Worm (Caenorhabditis elegans) whole organism, L1 larva: ENCODE measurements around the gene dcaf-13.

Experiments
- fkh-8 ChIP-seq: sonication (generic microtip); optimal IDR thresholded peaks from 2 replicates; lab custom pipeline; 2016; ENCODE audit warnings: mild to moderate bottlenecking, missing genetic modification characterization, missing compliant biosample characterization
- pag-3 ChIP-seq: sonication (generic microtip); optimal IDR thresholded peaks from 2 replicates; lab custom pipeline; 2017; ENCODE audit warnings: missing genetic modification characterization, mild to moderate bottlenecking, missing compliant biosample characterization, antibody characterized with exemption, borderline replicate concordance; ENCODE audit not compliant: insufficient read depth
- snpc-4 ChIP-seq: fragments of 150-350 bp; optimal IDR thresholded peaks from 2 replicates; lab custom pipeline; 2014; ENCODE audit warnings: missing biosample characterization, missing genetic modification characterization
- ztf-11 ChIP-seq, 2 experiments: sonication (generic microtip); optimal IDR thresholded peaks; 2 replicates each; lab custom pipeline; 2016 to 2017; ENCODE audit warnings: missing genetic modification characterization in 2 of 2, missing biosample characterization in 1 of 2, missing compliant biosample characterization in 1 of 2

DNA sequence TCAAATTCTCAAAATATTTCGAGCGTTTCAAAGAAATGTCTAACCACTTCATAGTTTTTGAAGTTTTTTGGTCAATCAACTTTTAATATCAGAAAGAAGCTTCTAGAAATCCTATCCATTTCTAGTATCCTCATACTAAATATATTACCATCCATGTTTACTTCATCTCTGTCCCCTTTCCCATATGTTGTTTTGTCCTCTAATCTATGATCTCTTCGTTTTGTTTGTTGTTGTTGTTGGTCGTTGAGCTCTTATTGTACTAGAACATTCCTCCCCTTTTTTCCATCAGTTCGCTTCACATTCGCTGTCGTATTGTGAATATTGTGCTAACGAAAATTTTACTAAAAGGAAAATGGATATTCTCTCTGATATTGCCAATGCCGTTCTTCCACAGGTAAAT is 7.4 kb downstream of the dcaf-13 start, which contains the start of gene sod-5:
- no peak for TF ChIP-seq fkh-8 (tag; lab: Kevin White, UChicago)
- no peak for TF ChIP-seq ztf-11 (tag; optimal IDR thresholded peaks at IDR 0.05; lab: Kevin White, UChicago)
- no peak for TF ChIP-seq pag-3 (tag; lab: Kevin White, UChicago)
- no peak for TF ChIP-seq snpc-4 (tag; lab: Kevin White, UChicago)
